Worm (Caenorhabditis elegans): ENCODE measurements around the gene ncr-2.

ce11 chrIII:8242809-8243208 is 15.3 kb upstream of the ncr-2 start, which contains the start of gene C02F5.12:
- TF ChIP-seq pes-1 (GFP tag; IDR thresholded peaks at IDR 0.05) (no peak), tbx-37 (GFP tag; conservative IDR thresholded peaks at IDR 0.05) (no peak), F13C5.2 (tag; optimal IDR thresholded peaks at IDR 0.05) (no peak), ama-1 (optimal IDR thresholded peaks at IDR 0.05) (no peak), sea-1 (GFP tag; conservative IDR thresholded peaks at IDR 0.05) (no peak), hmbx-1 (tag; optimal IDR thresholded peaks at IDR 0.05) (no peak), ceh-36 (tag; optimal IDR thresholded peaks at IDR 0.05) (no peak)
